Fruit fly (Drosophila melanogaster): ENCODE results near the gene Nmdmc.

- TF ChIP-seq Dll (optimal IDR thresholded peaks at IDR 0.05) (no peak), CG8478 (optimal IDR thresholded peaks at IDR 0.05) (no peak), pan (optimal IDR thresholded peaks at IDR 0.05) (no peak), usp (GFP tag; optimal IDR thresholded peaks at IDR 0.05) (no peak), psq (optimal IDR thresholded peaks at IDR 0.05) (no peak)
These were observed 12.4 kb upstream of the Nmdmc start for dm6 chr3R:9062756-9063155.

Measured in whole organism.